Worm (Caenorhabditis elegans): ENCODE results near the gene nhr-43.
A peak's percentile ranks its signal among the peaks of the same experiment; 100 is the strongest.

DNA sequence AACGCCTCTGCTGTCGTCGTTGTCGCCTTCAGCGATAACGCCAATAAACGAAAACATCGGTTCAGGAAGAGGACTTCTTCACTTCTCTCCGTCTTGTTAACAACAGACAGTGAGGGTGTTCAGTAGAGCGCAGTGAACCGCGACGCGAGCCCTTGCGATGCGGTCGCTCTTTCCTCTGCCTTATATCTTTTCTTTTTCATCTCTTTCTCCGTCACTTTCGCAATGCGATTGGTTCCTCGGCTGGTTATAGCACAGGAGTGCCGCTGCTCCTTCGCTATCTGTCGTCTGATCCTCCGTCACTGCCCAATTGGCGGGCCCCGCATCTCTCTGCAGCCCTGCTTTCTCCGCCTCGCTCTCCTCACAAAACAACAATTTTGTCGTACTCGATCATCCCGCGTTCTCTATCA, 42.2 kb upstream of the nhr-43 start:
- TF ChIP-seq snpc-4 (tag; optimal IDR thresholded peaks at IDR 0.05) (no peak), blmp-1 (tag; optimal IDR thresholded peaks at IDR 0.05) (no peak), ztf-11 (tag; optimal IDR thresholded peaks at IDR 0.05) (peak; percentile 37), unc-120 (tag; optimal IDR thresholded peaks at IDR 0.05; ENCODE audit: poor library complexity, severe bottlenecking) (peak; percentile 87), elt-1 (tag; optimal IDR thresholded peaks at IDR 0.05; ENCODE audit: borderline replicate concordance, insufficient read depth) (no peak), nhr-76 (tag; optimal IDR thresholded peaks at IDR 0.05) (no peak), nhr-12 (tag; optimal IDR thresholded peaks at IDR 0.05) (no peak), ces-1 (GFP tag; optimal IDR thresholded peaks at IDR 0.05) (peak; percentile 69), unc-39 (tag; optimal IDR thresholded peaks at IDR 0.05) (no peak), unc-62 (GFP tag; optimal IDR thresholded peaks at IDR 0.05) (peak; percentile 62), mep-1 (tag; optimal IDR thresholded peaks at IDR 0.05) (peak; percentile 54), flh-1 (GFP tag; optimal IDR thresholded peaks at IDR 0.05) (no peak), nhr-28 (tag; optimal IDR thresholded peaks at IDR 0.05) (no peak)
